Fruit fly (Drosophila melanogaster): ENCODE results near the gene CG10513.

The CG10513 gene

DNA sequence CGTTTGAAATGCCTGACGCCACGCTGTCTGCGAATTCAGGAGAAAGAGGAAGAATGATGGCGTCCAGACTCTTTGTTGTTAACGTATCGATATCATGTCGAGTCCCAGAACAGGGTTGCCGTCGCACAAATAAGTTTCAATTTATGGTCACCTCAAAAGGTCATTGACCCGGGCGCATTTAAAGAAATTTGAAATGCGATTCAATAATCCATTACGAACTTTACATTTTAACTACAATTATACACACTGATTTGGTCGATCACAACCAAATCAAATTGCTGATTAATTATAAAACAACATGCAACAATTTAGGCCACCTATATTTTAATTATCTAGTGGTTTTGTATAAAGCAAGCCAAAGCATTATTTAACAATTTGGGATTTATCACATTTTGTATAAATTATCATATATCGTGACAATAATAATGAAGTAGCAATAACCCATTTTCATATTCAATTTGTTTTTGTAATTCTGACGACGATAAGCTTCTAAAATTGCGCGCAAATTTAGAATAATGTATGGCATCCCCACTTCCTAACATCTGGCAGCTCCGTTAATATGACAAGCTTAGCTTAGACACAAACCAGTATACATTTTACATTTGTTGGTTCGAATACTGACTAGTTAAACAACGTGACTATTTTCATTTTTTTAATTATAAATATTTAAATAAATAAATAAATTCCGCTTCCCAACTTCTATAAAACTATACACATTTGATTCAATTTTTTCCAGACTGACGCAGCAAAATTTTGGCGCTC is 31.8 kb downstream of the CG10513 start, which contains the start of gene bam:
TSS of gene bam (minus strand) at position 58 of the 762 bp plus-strand sequence.
- TF ChIP-seq Myc (optimal IDR thresholded peaks at IDR 0.05), result no peak
- TF ChIP-seq h (optimal IDR thresholded peaks at IDR 0.05), result no peak
- TF ChIP-seq Sin3A (optimal IDR thresholded peaks at IDR 0.05), result no peak
- no peak for TF ChIP-seq psq (optimal IDR thresholded peaks at IDR 0.05)
- no peak for TF ChIP-seq insv (optimal IDR thresholded peaks at IDR 0.05)
- no peak for TF ChIP-seq ttk (optimal IDR thresholded peaks at IDR 0.05)

DNA sequence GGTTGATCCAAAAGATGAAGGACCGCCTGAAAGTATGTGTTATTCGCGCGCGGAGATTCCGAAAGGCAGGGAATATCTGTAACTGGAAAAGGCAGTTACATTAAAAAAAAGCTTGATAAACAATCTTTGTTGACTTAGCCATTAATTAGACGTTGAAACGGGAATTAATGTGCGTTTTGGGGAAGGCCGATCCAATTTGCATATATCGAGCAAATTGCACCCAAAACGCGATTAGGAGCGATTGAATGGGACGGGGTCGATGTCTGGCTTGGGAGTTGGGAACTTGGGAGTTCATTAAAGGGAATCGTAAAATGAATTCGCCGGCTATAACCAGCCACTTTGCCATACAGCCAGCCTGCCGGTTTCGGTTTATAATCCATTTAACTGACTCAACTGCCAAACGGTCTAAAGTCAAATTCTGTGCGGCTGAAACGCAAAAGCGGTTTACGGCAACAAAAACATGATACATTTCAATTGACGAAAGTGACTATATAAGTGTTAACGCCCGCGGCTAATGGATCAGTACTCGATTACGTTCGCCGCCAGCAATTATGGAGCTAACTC is 35.4 kb downstream of the CG10513 start, which contains the start of gene CG11854:
TSS of gene CG11854 (plus strand) at position 514 of the 564 bp plus-strand sequence.
- TF ChIP-seq insv (optimal IDR thresholded peaks at IDR 0.05) (no peak), h (optimal IDR thresholded peaks at IDR 0.05) (no peak), Myc (optimal IDR thresholded peaks at IDR 0.05) (no peak), psq (optimal IDR thresholded peaks at IDR 0.05) (no peak), Sin3A (optimal IDR thresholded peaks at IDR 0.05) (no peak), ttk (optimal IDR thresholded peaks at IDR 0.05) (no peak)

DNA sequence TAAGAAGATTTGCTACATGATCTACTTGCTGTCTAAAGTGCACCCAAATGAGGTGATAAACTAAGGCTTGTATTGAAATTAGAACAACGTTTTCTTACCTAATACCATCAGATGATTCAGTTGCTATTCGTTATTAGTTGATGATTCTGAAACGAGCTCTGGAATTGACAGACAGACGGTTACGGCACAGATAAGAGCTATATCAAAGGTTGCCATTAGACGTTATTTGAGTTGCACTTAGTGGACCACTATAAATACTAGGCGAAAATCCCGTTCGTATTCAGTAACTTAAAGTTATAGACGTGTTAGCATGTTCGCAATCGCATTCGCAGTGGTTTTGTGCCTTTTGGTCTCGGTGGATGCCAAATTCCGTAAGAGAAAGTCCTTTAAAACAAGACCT is 37.1 kb downstream of the CG10513 start, which contains the start of gene to:
TSS of gene to (plus strand) at position 301 of the 400 bp plus-strand sequence.
- no peak for TF ChIP-seq ttk (optimal IDR thresholded peaks at IDR 0.05)
- TF ChIP-seq Sin3A (optimal IDR thresholded peaks at IDR 0.05), result no peak
- no peak for TF ChIP-seq psq (optimal IDR thresholded peaks at IDR 0.05)
- no peak for TF ChIP-seq insv (optimal IDR thresholded peaks at IDR 0.05)
- TF ChIP-seq h (optimal IDR thresholded peaks at IDR 0.05), result no peak
- TF ChIP-seq Myc (optimal IDR thresholded peaks at IDR 0.05), result no peak

DNA sequence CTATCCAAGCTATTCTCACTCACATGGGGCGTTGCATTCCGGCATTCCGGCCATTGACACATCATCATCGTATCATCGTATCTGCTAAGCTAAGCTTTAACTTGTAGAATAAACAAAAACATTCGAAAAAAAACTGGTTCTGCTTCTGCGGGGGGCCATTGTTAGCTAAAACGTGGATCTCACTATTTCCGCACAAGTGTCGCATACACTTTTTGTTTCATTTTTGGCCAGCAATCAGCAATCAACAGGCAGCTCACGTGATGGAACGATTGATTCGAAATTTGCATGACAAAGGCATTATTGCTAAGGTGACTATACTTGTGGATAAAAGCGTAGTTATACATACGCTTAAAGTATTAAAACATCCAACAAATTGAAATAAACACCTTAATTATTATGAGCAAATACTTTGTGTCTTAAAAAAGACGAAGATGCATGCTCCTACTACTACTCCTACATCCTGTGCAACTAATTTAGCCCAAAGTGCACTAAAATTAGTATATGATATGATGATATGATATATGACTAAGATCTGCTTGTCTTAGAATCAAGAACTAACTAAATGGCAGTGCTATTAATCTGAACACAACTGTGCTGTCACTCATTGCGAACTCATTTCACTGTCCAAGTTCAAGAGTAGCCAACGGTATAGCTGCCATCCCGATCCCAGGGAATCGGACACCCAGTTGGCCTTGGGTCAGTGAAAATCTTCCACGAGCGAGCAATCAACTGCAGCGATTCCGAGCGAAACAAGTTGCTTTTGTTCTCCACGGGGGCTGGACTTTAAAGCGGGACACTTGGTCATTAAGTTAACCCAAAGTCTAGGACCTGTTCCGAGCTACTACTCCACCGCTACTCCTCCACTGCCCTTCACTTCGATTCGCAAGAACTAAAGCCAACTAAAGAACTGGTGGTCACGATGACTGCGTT is 38.0 kb downstream of the CG10513 start:
- no peak for TF ChIP-seq Sin3A (optimal IDR thresholded peaks at IDR 0.05)
- TF ChIP-seq insv (optimal IDR thresholded peaks at IDR 0.05), result no peak
- TF ChIP-seq h (optimal IDR thresholded peaks at IDR 0.05), result no peak
- no peak for TF ChIP-seq ttk (optimal IDR thresholded peaks at IDR 0.05)
- TF ChIP-seq Myc (optimal IDR thresholded peaks at IDR 0.05), result no peak
- no peak for TF ChIP-seq psq (optimal IDR thresholded peaks at IDR 0.05)

DNA sequence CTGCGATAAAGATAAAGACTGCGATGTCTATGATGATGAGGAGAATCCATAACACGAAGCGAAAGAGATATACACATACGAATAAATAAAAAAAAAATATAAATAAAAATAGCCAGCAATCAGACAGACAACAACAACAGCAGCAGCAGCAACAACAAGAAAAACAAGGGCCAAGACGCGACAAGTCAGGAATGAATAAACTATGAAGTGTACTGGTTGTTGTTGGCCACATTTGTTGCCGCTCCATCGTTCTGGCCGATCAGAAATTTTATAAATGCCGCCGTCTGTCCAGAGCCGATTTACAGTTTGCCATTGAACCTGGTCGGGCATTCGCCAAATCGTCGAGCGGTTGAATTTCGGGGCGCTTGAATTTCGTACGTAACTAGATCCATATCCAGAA is 39.7 kb downstream of the CG10513 start, which contains the start of gene Jhbp7:
TSS of gene Jhbp7 (plus strand) at position 301 of the 400 bp plus-strand sequence.
- TF ChIP-seq Myc (optimal IDR thresholded peaks at IDR 0.05) (no peak), ttk (optimal IDR thresholded peaks at IDR 0.05) (no peak), psq (optimal IDR thresholded peaks at IDR 0.05) (no peak), insv (optimal IDR thresholded peaks at IDR 0.05) (no peak), Sin3A (optimal IDR thresholded peaks at IDR 0.05) (no peak), h (optimal IDR thresholded peaks at IDR 0.05) (no peak)

DNA sequence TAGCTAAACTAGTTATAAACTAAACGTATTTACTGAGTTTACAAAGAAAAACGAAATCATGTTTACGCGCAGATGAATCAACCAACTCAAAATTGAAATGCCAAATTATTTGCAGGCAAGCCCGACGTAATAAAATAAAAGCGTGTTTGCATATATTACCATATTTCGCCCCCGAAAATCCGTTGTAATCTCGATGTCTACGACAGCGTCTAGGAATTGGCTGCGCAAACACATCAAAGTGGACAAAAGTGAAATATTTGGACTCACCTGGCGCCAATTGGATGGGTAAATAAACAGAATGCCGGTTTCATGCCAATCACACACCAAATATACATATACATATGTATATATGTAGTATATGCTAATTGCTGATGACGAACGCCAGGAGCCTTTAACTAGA is 40.9 kb downstream of the CG10513 start:
- TF ChIP-seq h (optimal IDR thresholded peaks at IDR 0.05), result no peak
- no peak for TF ChIP-seq Sin3A (optimal IDR thresholded peaks at IDR 0.05)
- TF ChIP-seq ttk (optimal IDR thresholded peaks at IDR 0.05), result no peak
- TF ChIP-seq Myc (optimal IDR thresholded peaks at IDR 0.05), result no peak
- no peak for TF ChIP-seq insv (optimal IDR thresholded peaks at IDR 0.05)
- TF ChIP-seq psq (optimal IDR thresholded peaks at IDR 0.05), result no peak

DNA sequence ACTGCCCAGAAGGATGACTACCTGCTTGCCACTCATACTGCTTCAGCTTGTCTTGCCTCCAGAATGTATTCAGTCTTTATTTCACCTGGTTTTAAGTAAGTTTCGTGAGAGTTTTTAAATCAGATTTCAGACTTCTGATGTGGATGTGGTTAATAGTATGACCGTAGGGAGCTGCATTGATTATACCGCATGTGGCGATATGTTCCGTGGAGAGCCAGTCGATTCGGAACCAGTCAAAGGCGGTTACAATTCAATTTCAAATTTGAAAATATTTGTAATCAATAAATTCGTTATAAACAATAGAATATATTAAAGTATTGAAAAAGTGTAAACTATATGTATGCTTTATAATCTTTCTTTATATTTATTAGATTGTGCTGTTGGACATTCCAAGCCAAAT is 41.6 kb downstream of the CG10513 start, which contains the start of gene Sil1:
TSS of gene Sil1 (minus strand) at position 168 of the 400 bp plus-strand sequence.
- TF ChIP-seq psq (optimal IDR thresholded peaks at IDR 0.05) (no peak), ttk (optimal IDR thresholded peaks at IDR 0.05) (no peak), h (optimal IDR thresholded peaks at IDR 0.05) (no peak), insv (optimal IDR thresholded peaks at IDR 0.05) (no peak), Sin3A (optimal IDR thresholded peaks at IDR 0.05) (no peak), Myc (optimal IDR thresholded peaks at IDR 0.05) (no peak)

DNA sequence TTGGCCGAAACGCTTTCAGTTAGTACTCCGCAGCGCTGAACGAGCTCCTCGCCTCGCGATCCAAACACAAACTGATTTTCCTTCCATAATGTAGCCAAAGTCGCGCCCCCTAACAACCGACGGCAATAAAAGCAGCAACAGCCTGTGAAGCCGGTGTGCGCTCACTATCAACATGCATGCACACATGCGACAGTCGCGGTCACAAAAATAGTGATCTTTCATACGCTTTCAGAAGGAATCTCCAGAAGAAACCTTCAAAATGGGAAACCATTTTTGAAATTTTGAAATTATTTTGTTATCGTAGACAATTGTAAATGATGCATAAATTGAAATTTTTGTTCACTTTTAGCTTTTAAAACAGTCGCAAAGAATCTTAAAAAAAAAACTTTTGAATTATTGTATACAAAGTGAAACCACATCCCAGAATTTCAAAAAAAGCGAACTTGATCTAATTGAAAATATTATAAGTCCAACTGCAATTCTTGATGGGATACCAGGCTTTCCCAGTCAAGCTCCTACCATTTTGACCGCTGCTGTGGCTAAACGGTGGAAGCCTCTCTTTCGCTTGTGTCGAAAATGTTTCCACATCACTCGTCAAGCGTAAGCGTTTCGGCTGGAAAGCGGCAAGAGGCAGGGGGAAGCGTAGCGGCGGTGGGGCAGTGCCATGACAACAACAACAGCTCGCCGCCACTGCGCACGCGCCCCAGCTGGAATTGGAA is 44.6 kb downstream of the CG10513 start, which contains the start of gene Cad96Cb:
TSS of gene Cad96Cb (minus strand) at position 51 of the 719 bp plus-strand sequence.
- no peak for TF ChIP-seq psq (optimal IDR thresholded peaks at IDR 0.05)
